Fruit fly (Drosophila melanogaster): Measurements from ENCODE around the gene Ucp4C.

The Ucp4C gene

DNA sequence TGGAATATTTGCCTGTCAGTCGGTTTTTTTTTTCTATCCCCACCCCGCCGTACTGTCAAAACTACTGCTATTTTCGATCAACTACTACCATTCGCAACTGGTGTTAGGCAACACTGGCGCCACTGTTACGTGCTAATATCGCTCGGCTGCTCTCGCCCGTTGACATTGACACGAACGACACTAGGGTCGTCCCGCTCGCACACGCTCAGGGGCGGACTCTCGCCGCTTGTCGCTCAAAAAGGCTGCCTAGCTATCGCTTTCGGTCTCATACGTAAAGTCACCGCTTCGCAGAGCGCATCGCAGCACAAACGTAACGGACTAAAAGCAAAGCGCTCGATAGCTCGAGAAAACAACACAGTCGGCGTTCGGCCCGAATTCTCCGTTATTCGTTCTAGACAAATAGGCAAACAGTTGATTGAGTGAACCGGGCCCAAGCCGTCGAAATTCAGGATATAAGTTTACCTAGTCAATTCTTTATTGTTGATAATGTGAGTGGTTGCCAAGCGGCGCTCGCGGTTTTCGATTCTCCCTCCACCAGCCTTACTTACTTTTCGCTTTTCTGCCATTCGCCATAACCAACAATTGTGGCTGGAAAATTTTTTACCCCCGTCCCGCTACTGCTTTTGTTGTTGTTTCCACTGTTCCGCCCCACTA is 14.1 kb downstream of the Ucp4C start (continued):
- TF ChIP-seq CG8478 (optimal IDR thresholded peaks at IDR 0.05) (peak; percentile 93), CG7786 (GFP tag; optimal IDR thresholded peaks at IDR 0.05) (peak; percentile 11), CG16815 (GFP tag; optimal IDR thresholded peaks at IDR 0.05) (no peak), CG34422 (GFP tag; IDR thresholded peaks at IDR 0.05) (no peak), CG1233 (GFP tag; optimal IDR thresholded peaks at IDR 0.05) (peak; percentile 33), CG3726 (GFP tag; IDR thresholded peaks at IDR 0.05) (no peak), CG1024 (GFP tag; IDR thresholded peaks at IDR 0.05) (no peak), nerfin-2 (GFP tag; IDR thresholded peaks at IDR 0.05; ENCODE audit: partially characterized antibody) (no peak), oc (tag; optimal IDR thresholded peaks at IDR 0.05) (peak; percentile 6), dysf (GFP tag; IDR thresholded peaks at IDR 0.05) (no peak), NK7.1 (GFP tag; optimal IDR thresholded peaks at IDR 0.05) (peak; percentile 33), aop (GFP tag; IDR thresholded peaks at IDR 0.05) (no peak), CG4360 (GFP tag; IDR thresholded peaks at IDR 0.05) (no peak), CG2875 (GFP tag; optimal IDR thresholded peaks at IDR 0.05) (no peak), CG8924 (tag; optimal IDR thresholded peaks at IDR 0.05) (no peak), bcd (GFP tag; optimal IDR thresholded peaks at IDR 0.05) (no peak), CG10565 (GFP tag; optimal IDR thresholded peaks at IDR 0.05) (no peak), CG7357 (GFP tag; IDR thresholded peaks at IDR 0.05) (no peak), CG17359 (tag; optimal IDR thresholded peaks at IDR 0.05) (peak; percentile 9), danr (GFP tag; IDR thresholded peaks at IDR 0.05) (no peak), Ssrp (tag; optimal IDR thresholded peaks at IDR 0.05) (no peak), crc (GFP tag; optimal IDR thresholded peaks at IDR 0.05) (no peak), Sry-β (GFP tag; optimal IDR thresholded peaks at IDR 0.05) (no peak), ems (GFP tag; optimal IDR thresholded peaks at IDR 0.05) (peak; percentile 44), MESR4 (GFP tag; optimal IDR thresholded peaks at IDR 0.05) (peak; percentile 1), run (tag; optimal IDR thresholded peaks at IDR 0.05) (no peak), chif (GFP tag; optimal IDR thresholded peaks at IDR 0.05) (peak in 1 of 2 experiments; percentile 14), Ets65A (GFP tag) (no peak), CG2129 (GFP tag; IDR thresholded peaks at IDR 0.05; ENCODE audit: partially characterized antibody) (no peak), CG12769 (tag; optimal IDR thresholded peaks at IDR 0.05) (peak; percentile 61), kay (GFP tag; optimal IDR thresholded peaks at IDR 0.05) (peak; percentile 2), twi (tag; optimal IDR thresholded peaks at IDR 0.05) (peak; percentile 15), unc-4 (GFP tag; IDR thresholded peaks at IDR 0.05; ENCODE audit: partially characterized antibody) (no peak), pum (GFP tag; optimal IDR thresholded peaks at IDR 0.05) (no peak), NC2β (GFP tag; optimal IDR thresholded peaks at IDR 0.05) (no peak), ken (GFP tag; IDR thresholded peaks at IDR 0.05) (no peak), dmrt99B (tag; optimal IDR thresholded peaks at IDR 0.05) (peak; percentile 16), CG17361 (GFP tag; IDR thresholded peaks at IDR 0.05) (no peak), Sry-δ (GFP tag; optimal IDR thresholded peaks at IDR 0.05) (peak; percentile 34), Fer3 (tag; optimal IDR thresholded peaks at IDR 0.05) (peak; percentile 12), hth (optimal IDR thresholded peaks at IDR 0.05) (no peak), mam (GFP tag; optimal IDR thresholded peaks at IDR 0.05) (no peak), slbo (GFP tag; IDR thresholded peaks at IDR 0.05) (no peak), CG9876 (GFP tag; optimal IDR thresholded peaks at IDR 0.05) (no peak), chinmo (GFP tag; IDR thresholded peaks at IDR 0.05; ENCODE audit: partially characterized antibody) (no peak), Dek (tag; optimal IDR thresholded peaks at IDR 0.05) (peak; percentile 41), CG3163 (GFP tag; optimal IDR thresholded peaks at IDR 0.05) (peak; percentile 43), CG15479 (GFP tag; optimal IDR thresholded peaks at IDR 0.05) (no peak), Hmr (GFP tag; optimal IDR thresholded peaks at IDR 0.05) (peak; percentile 53), CG12071 (GFP tag; optimal IDR thresholded peaks at IDR 0.05) (peak; percentile 45), Bdp1 (GFP tag; optimal IDR thresholded peaks at IDR 0.05) (no peak)
